Worm (Caenorhabditis elegans) whole organism, young adult: Measurements from ENCODE around the gene F09E10.5.
A peak's percentile ranks its signal among the peaks of the same experiment; 100 is the strongest.

Experiments used
- F37B4.10 ChIP-seq: fragments of 200-800 bp; sonication (Bioruptor generic); IDR thresholded peaks from 2 replicates; pipeline ENCODE4 v1.3.6; 2022; ENCODE audit warnings: missing genetic modification characterization, missing compliant biosample characterization
- F52B5.7 ChIP-seq: sonication (generic microtip); optimal IDR thresholded peaks from 2 replicates; lab custom pipeline; 2016; ENCODE audit warnings: mild to moderate bottlenecking, missing genetic modification characterization, missing compliant biosample characterization
- F55B11.4 ChIP-seq: sonication (generic microtip); optimal IDR thresholded peaks from 2 replicates; lab custom pipeline; 2016; ENCODE audit warnings: missing compliant biosample characterization, missing genetic modification characterization, borderline replicate concordance; ENCODE audit not compliant: insufficient read depth
- K11D2.4 ChIP-seq: fragments of 200-800 bp; sonication (Bioruptor generic); IDR thresholded peaks from 2 replicates; pipeline ENCODE4 v1.3.6; 2022; ENCODE audit warnings: missing genetic modification reagents, missing genetic modification characterization, missing compliant biosample characterization
- K12H6.12 ChIP-seq: fragments of 200-800 bp; sonication (Bioruptor generic); optimal IDR thresholded peaks from 2 replicates; lab custom pipeline; 2018; ENCODE audit warnings: mild to moderate bottlenecking, missing genetic modification characterization, missing compliant biosample characterization
- Y53G8AR.9 ChIP-seq: fragments of 200-800 bp; sonication (Bioruptor generic); conservative IDR thresholded peaks from 2 replicates; pipeline ENCODE4 v1.3.6; 2022; ENCODE audit warnings: missing genetic modification reagents, missing genetic modification characterization, missing compliant biosample characterization
- Y56A3A.18 ChIP-seq: fragments of 200-800 bp; sonication (Bioruptor generic); IDR thresholded peaks from 2 replicates; pipeline ENCODE4 v1.3.6; 2022; ENCODE audit warnings: missing genetic modification reagents, missing genetic modification characterization, missing compliant biosample characterization
- ZK185.1 ChIP-seq: sonication (generic microtip); optimal IDR thresholded peaks from 2 replicates; lab custom pipeline; 2016; ENCODE audit warnings: mild to moderate bottlenecking, missing genetic modification characterization, missing compliant biosample characterization; ENCODE audit not compliant: poor library complexity, severe bottlenecking
- ama-1 ChIP-seq, 3 experiments: fragments of 150-350 bp in 1 of 3; sonication (generic microtip) in 2 of 3; optimal IDR thresholded peaks; 2 replicates each; lab custom pipeline; 2014 to 2018; ENCODE audit warnings: missing biosample characterization in 2 of 3, missing genetic modification characterization in 2 of 3, missing genetic modification reagents in 2 of 3
- atf-7 ChIP-seq: sonication (generic microtip); optimal IDR thresholded peaks from 2 replicates; lab custom pipeline; 2017; ENCODE audit warnings: mild to moderate bottlenecking, missing genetic modification characterization, missing compliant biosample characterization
- attf-3 ChIP-seq: fragments of 200-800 bp; sonication (Bioruptor generic); conservative IDR thresholded peaks from 2 replicates; pipeline ENCODE4 v1.3.6; 2022; ENCODE audit warnings: missing genetic modification reagents, missing genetic modification characterization, missing compliant biosample characterization
- attf-5 ChIP-seq: fragments of 200-800 bp; sonication (Bioruptor generic); optimal IDR thresholded peaks from 2 replicates; lab custom pipeline; 2018; ENCODE audit warnings: mild to moderate bottlenecking, missing genetic modification characterization, missing compliant biosample characterization
- attf-6 ChIP-seq: fragments of 200-800 bp; sonication (Bioruptor generic); IDR thresholded peaks from 2 replicates; pipeline ENCODE4 v1.3.6; 2022; ENCODE audit warnings: missing genetic modification reagents, missing genetic modification characterization, missing compliant biosample characterization
- bed-1 ChIP-seq: fragments of 200-800 bp; sonication (Bioruptor generic); IDR thresholded peaks from 2 replicates; pipeline ENCODE4 v1.3.6; 2022; ENCODE audit warnings: missing genetic modification reagents, missing genetic modification characterization, missing compliant biosample characterization
- cebp-1 ChIP-seq, 2 experiments: fragments of 200-800 bp in 1 of 2; sonication (Bioruptor generic) in 1 of 2; sonication (generic microtip) in 1 of 2; IDR thresholded peaks in 1 of 2; optimal IDR thresholded peaks in 1 of 2; 2 replicates each; pipeline versions ENCODE4 v1.3.6 to Lab custom; 2017 to 2022; ENCODE audit warnings: missing compliant biosample characterization in 2 of 2, missing genetic modification characterization in 2 of 2, mild to moderate bottlenecking in 1 of 2, missing genetic modification reagents in 1 of 2, moderate library complexity in 1 of 2
- cebp-2 ChIP-seq: fragments of 200-800 bp; sonication (Bioruptor generic); IDR thresholded peaks from 2 replicates; pipeline ENCODE4 v1.3.6; 2022; ENCODE audit warnings: missing genetic modification characterization, missing compliant biosample characterization
- ceh-27 ChIP-seq: fragments of 200-800 bp; sonication (Bioruptor generic); optimal IDR thresholded peaks from 2 replicates; lab custom pipeline; 2018; ENCODE audit warnings: mild to moderate bottlenecking, missing genetic modification characterization, moderate library complexity, missing compliant biosample characterization
- ceh-58 ChIP-seq: fragments of 200-800 bp; sonication (Bioruptor generic); IDR thresholded peaks from 2 replicates; pipeline ENCODE4 v1.3.6; 2022; ENCODE audit warnings: missing genetic modification characterization, missing compliant biosample characterization
- ceh-91 ChIP-seq: fragments of 200-800 bp; sonication (Bioruptor generic); IDR thresholded peaks from 2 replicates; pipeline ENCODE4 v1.3.6; 2022; ENCODE audit warnings: missing genetic modification reagents, missing genetic modification characterization, missing compliant biosample characterization
- egl-44 ChIP-seq: fragments of 200-800 bp; sonication (Bioruptor generic); IDR thresholded peaks from 2 replicates; pipeline ENCODE4 v1.3.6; 2022; ENCODE audit warnings: missing genetic modification reagents, missing genetic modification characterization, missing compliant biosample characterization
- egrh-3 ChIP-seq: fragments of 200-800 bp; sonication (Bioruptor generic); IDR thresholded peaks from 2 replicates; pipeline ENCODE4 v1.3.6; 2022; ENCODE audit warnings: missing genetic modification reagents, missing genetic modification characterization, missing compliant biosample characterization
- hlh-12 ChIP-seq: sonication (generic microtip); optimal IDR thresholded peaks from 2 replicates; lab custom pipeline; 2016; ENCODE audit warnings: missing genetic modification characterization, missing compliant biosample characterization
- hlh-26 ChIP-seq: fragments of 200-800 bp; sonication (Bioruptor generic); conservative IDR thresholded peaks from 2 replicates; pipeline ENCODE4 v1.3.6; 2022; ENCODE audit warnings: missing genetic modification reagents, missing genetic modification characterization, missing compliant biosample characterization
- hmg-1.2 ChIP-seq: fragments of 200-800 bp; sonication (Bioruptor generic); IDR thresholded peaks from 2 replicates; pipeline ENCODE4 v1.3.6; 2022; ENCODE audit warnings: missing genetic modification reagents, missing genetic modification characterization, missing compliant biosample characterization
- lag-1 ChIP-seq: fragments of 200-800 bp; sonication (Bioruptor generic); IDR thresholded peaks from 2 replicates; pipeline ENCODE4 v1.3.6; 2022; ENCODE audit warnings: missing genetic modification reagents, missing genetic modification characterization, missing compliant biosample characterization
- let-526 ChIP-seq: fragments of 200-800 bp; sonication (Bioruptor generic); IDR thresholded peaks from 2 replicates; pipeline ENCODE4 v1.3.6; 2022; ENCODE audit warnings: missing genetic modification reagents, missing genetic modification characterization, missing compliant biosample characterization
- let-607 ChIP-seq, 2 experiments: fragments of 200-800 bp in 1 of 2; sonication (Bioruptor generic) in 1 of 2; sonication (generic microtip) in 1 of 2; optimal IDR thresholded peaks; 2 replicates each; lab custom pipeline; 2016 to 2018; ENCODE audit warnings: mild to moderate bottlenecking in 2 of 2, missing compliant biosample characterization in 2 of 2, missing genetic modification characterization in 2 of 2, moderate library complexity in 2 of 2, missing genotype in 1 of 2
- lin-40 ChIP-seq: sonication (generic microtip); optimal IDR thresholded peaks from 2 replicates; lab custom pipeline; 2016; ENCODE audit warnings: missing genetic modification characterization, mild to moderate bottlenecking, missing compliant biosample characterization, missing genotype, missing genetic modification reagents
- madf-10 ChIP-seq: sonication (generic microtip); optimal IDR thresholded peaks from 2 replicates; lab custom pipeline; 2016; ENCODE audit warnings: mild to moderate bottlenecking, missing genetic modification characterization, missing compliant biosample characterization
- mes-4 ChIP-seq: sonication (generic microtip); optimal IDR thresholded peaks from 2 replicates; lab custom pipeline; 2016; ENCODE audit warnings: missing genotype, missing genetic modification characterization, missing compliant biosample characterization
- mxl-1 ChIP-seq: sonication (generic microtip); optimal IDR thresholded peaks from 2 replicates; lab custom pipeline; 2016; ENCODE audit warnings: missing genetic modification characterization, missing compliant biosample characterization
- nfyb-1 ChIP-seq: fragments of 200-800 bp; sonication (Bioruptor generic); IDR thresholded peaks from 2 replicates; pipeline ENCODE4 v1.3.6; 2022; ENCODE audit warnings: missing genetic modification reagents, missing genetic modification characterization, missing compliant biosample characterization
- nhr-120 ChIP-seq: fragments of 200-800 bp; sonication (Bioruptor generic); IDR thresholded peaks from 2 replicates; pipeline ENCODE4 v1.3.6; 2022; ENCODE audit warnings: missing genetic modification characterization, missing compliant biosample characterization
- nhr-80 ChIP-seq: sonication (generic microtip); optimal IDR thresholded peaks from 2 replicates; lab custom pipeline; 2016; ENCODE audit warnings: missing genetic modification characterization, missing compliant biosample characterization
- nhr-90 ChIP-seq: sonication (generic microtip); optimal IDR thresholded peaks from 2 replicates; lab custom pipeline; 2016; ENCODE audit warnings: missing genotype, mild to moderate bottlenecking, missing genetic modification characterization, missing compliant biosample characterization
- pbrm-1 ChIP-seq: fragments of 200-800 bp; sonication (Bioruptor generic); IDR thresholded peaks from 2 replicates; pipeline ENCODE4 v1.3.6; 2022; ENCODE audit warnings: missing genetic modification reagents, missing genetic modification characterization, missing compliant biosample characterization
- pha-4 ChIP-seq: fragments of 150-350 bp; sonication (generic microtip); optimal IDR thresholded peaks from 2 replicates; lab custom pipeline; 2014; ENCODE audit warnings: missing biosample characterization, missing genetic modification reagents, missing genetic modification characterization
- sdz-38 ChIP-seq: sonication (generic microtip); optimal IDR thresholded peaks from 2 replicates; lab custom pipeline; 2016; ENCODE audit warnings: missing genotype, missing genetic modification characterization, missing compliant biosample characterization
- snpc-1.3 ChIP-seq: sonication (generic microtip); optimal IDR thresholded peaks from 2 replicates; lab custom pipeline; 2017; ENCODE audit warnings: missing genetic modification characterization, mild to moderate bottlenecking, missing compliant biosample characterization, antibody characterized with exemption, moderate library complexity, missing genotype, missing genetic modification reagents; ENCODE audit not compliant: insufficient read depth
- snpc-4 ChIP-seq, 5 experiments: fragments of 150-350 bp in 1 of 5; sonication (generic microtip) in 4 of 5; optimal IDR thresholded peaks; 2 replicates each; lab custom pipeline; 2014 to 2018; ENCODE audit warnings: missing genetic modification characterization in 5 of 5, missing biosample characterization in 3 of 5, antibody characterized with exemption in 2 of 5, mild to moderate bottlenecking in 2 of 5, missing compliant biosample characterization in 2 of 5, missing genotype in 2 of 5, moderate library complexity in 2 of 5, missing genetic modification reagents in 1 of 5
- somi-1 ChIP-seq: fragments of 200-800 bp; sonication (Bioruptor generic); optimal IDR thresholded peaks from 2 replicates; lab custom pipeline; 2018; ENCODE audit warnings: mild to moderate bottlenecking, missing genetic modification characterization, missing compliant biosample characterization
- tlf-1 ChIP-seq: fragments of 200-800 bp; sonication (Bioruptor generic); optimal IDR thresholded peaks from 2 replicates; lab custom pipeline; 2018; ENCODE audit warnings: mild to moderate bottlenecking, missing genetic modification characterization, missing compliant biosample characterization
- unc-62 ChIP-seq: fragments of 150-350 bp; optimal IDR thresholded peaks from 2 replicates; lab custom pipeline; 2014; ENCODE audit warnings: missing biosample characterization, missing genetic modification reagents, missing genetic modification characterization
- ztf-26 ChIP-seq: sonication (generic microtip); optimal IDR thresholded peaks from 2 replicates; lab custom pipeline; 2017; ENCODE audit warnings: missing genetic modification characterization, missing compliant biosample characterization
- ztf-28 ChIP-seq: fragments of 200-800 bp; sonication (Bioruptor generic); IDR thresholded peaks from 2 replicates; pipeline ENCODE4 v1.3.6; 2022; ENCODE audit warnings: missing genetic modification reagents, missing genetic modification characterization, missing compliant biosample characterization

Gene F09E10.5

DNA sequence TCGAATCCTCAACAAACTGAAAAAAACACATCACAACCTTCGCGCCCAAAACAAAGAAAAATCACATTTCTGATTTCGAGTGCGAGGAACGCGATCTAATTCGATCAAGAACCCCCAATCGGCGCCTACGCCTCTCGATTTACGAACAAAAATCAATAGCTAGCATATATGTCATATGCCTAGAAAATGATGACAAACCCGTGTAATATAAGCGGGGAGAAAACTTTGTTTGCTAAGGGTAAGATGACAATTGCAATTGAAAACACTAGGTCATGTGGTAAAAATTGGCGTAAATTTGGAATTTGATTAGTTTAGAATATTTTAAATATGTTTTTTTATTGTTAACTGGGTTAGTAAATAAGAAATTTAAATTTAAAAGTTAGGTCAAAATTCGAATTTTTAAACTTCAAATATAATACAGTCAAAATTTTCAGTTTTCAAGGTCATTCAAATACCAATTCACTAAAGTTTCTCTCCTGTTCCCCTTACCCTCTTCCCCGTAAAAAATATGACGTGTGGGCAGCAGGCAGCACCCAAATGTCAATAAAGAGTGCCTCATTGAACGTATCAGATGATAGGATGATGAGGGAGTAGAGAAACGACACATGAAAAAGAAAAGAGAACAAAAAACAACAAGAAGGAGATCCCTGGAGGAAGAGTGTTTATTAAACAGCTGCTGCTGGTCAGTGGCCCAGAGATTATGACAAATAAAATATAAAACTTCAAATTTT lies 37.6 kb downstream of the F09E10.5 start:
- TF ChIP-seq Y53G8AR.9 (GFP tag; lab: Robert Waterston, UW) (no peak), egrh-3 (GFP tag; lab: Robert Waterston, UW) (0 out of 2 replicates have a peak, but pooled peaks have one; percentile 13), pha-4 (tag; lab: Kevin White, UChicago) (no peak), somi-1 (peak; percentile 50), ztf-26 (tag; lab: Kevin White, UChicago) (no peak), nhr-80 (tag; lab: Kevin White, UChicago) (peak; percentile 58), atf-7 (peak; percentile 55), cebp-1 (GFP tag; IDR thresholded peaks at IDR 0.05; lab: Robert Waterston, UW) (0 out of 2 replicates have a peak, but pooled peaks have one; percentile 15), cebp-1 (tag; optimal IDR thresholded peaks at IDR 0.05; lab: Kevin White, UChicago) (no peak), cebp-2 (GFP tag; lab: Robert Waterston, UW) (no peak), ama-1 (optimal IDR thresholded peaks at IDR 0.05; lab: Kevin White, UChicago) (no peak), ama-1 (GFP tag; optimal IDR thresholded peaks at IDR 0.05; lab: Kevin White, UChicago) (no peak), lag-1 (GFP tag; lab: Robert Waterston, UW) (no peak), K12H6.12 (tag; lab: Kevin White, UChicago) (peak; percentile 35), ceh-58 (GFP tag; lab: Robert Waterston, UW) (no peak), hlh-26 (GFP tag; lab: Robert Waterston, UW) (no peak), attf-5 (GFP tag; lab: Kevin White, UChicago) (peak; percentile 37), hmg-1.2 (GFP tag; lab: Robert Waterston, UW) (0 out of 2 replicates have a peak, but pooled peaks have one; percentile 5), ZK185.1 (tag; lab: Kevin White, UChicago) (no peak), mes-4 (tag; lab: Kevin White, UChicago) (no peak), unc-62 (peak; percentile 38), ceh-91 (GFP tag; lab: Robert Waterston, UW) (no peak), pbrm-1 (GFP tag; lab: Robert Waterston, UW) (no peak), let-526 (GFP tag; lab: Robert Waterston, UW) (0 out of 2 replicates have a peak, but pooled peaks have one; percentile 20), nfyb-1 (0 out of 2 replicates have a peak, but pooled peaks have one; percentile 24), attf-6 (GFP tag; lab: Robert Waterston, UW) (no peak), lin-40 (tag; lab: Kevin White, UChicago) (peak; percentile 19), madf-10 (tag; lab: Kevin White, UChicago) (peak; percentile 17)

- TF ChIP-seq bed-1 (no peak), ztf-28 (GFP tag; lab: Robert Waterston, UW) (no peak), snpc-4 (GFP tag; optimal IDR thresholded peaks at IDR 0.05; lab: Kevin White, UChicago) (no peak), snpc-4 (tag; optimal IDR thresholded peaks at IDR 0.05; lab: Kevin White, UChicago) (peak in 2 of 4 experiments; percentile 52), somi-1 (peak; percentile 83), snpc-1.3 (no peak), ceh-27 (GFP tag; lab: Kevin White, UChicago) (peak; percentile 87), Y56A3A.18 (peak; percentile 54), hlh-12 (no peak), F55B11.4 (tag; lab: Kevin White, UChicago) (no peak), F37B4.10 (GFP tag; lab: Robert Waterston, UW) (0 out of 2 replicates have a peak, but pooled peaks have one; percentile 48), nhr-90 (tag; lab: Kevin White, UChicago) (peak; percentile 83), egl-44 (GFP tag; lab: Robert Waterston, UW) (peak; percentile 86), attf-5 (GFP tag; lab: Kevin White, UChicago) (peak; percentile 93), attf-3 (peak; percentile 50; the same call in 1 of the 2 replicates), nhr-120 (GFP tag; lab: Robert Waterston, UW) (no peak), tlf-1 (GFP tag; lab: Kevin White, UChicago) (peak; percentile 57), sdz-38 (tag; lab: Kevin White, UChicago) (no peak), let-607 (tag; optimal IDR thresholded peaks at IDR 0.05; lab: Kevin White, UChicago) (peak; percentile 62 to 80), K11D2.4 (GFP tag; lab: Robert Waterston, UW) (peak; percentile 87), F52B5.7 (tag; lab: Kevin White, UChicago) (peak; percentile 67), mxl-1 (no peak)
These were observed 39.8 kb downstream of the F09E10.5 start for ce11 chrX:1454385-1454784.
